Worm (Caenorhabditis elegans) whole organism, L4/young adult: Measurements from ENCODE around the gene best-22.
"Not testable (repeated sequence)": the region's sequence is repeated elsewhere in the genome, so short reads cannot be mapped to it uniquely, and the experiment has no call there.

Experiments used
- W03F9.2 ChIP-seq: fragments of 150-350 bp; optimal IDR thresholded peaks from 2 replicates; lab custom pipeline; 2014; ENCODE audit warnings: missing biosample characterization, missing genetic modification characterization
- dao-5 ChIP-seq: sonication (generic microtip); optimal IDR thresholded peaks from 2 replicates; lab custom pipeline; 2016; ENCODE audit warnings: missing genotype, missing genetic modification characterization, moderate library complexity, missing compliant biosample characterization
- him-1 ChIP-seq: sonication (generic microtip); optimal IDR thresholded peaks from 2 replicates; lab custom pipeline; 2016; ENCODE audit warnings: missing genotype, missing genetic modification reagents, missing genetic modification characterization, missing compliant biosample characterization

best-22 gene

DNA sequence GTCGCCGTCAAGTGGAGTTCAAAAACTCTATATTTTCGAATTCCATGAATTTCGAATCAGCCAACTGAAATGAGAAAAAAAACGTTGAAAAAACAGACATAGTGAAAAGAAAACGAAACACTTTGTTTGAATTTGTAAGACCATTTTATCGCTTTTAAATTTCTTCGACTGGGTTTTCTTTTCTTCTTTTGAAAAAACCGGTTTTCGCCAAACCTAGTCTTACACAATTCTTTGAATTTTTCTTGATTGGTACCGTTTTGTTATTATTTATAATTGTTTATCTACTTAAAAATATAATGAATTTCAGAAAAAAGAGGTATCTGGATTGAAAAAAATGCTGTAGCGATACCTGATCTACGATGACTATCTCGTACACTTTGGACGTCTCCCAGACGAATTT, at the start of gene best-22:
best-22 (plus strand) TSS at position 301 of the 400 bp plus-strand sequence.
- no peak for TF ChIP-seq dao-5
- TF ChIP-seq W03F9.2 (tag; lab: Kevin White, UChicago) = no peak
- no peak for TF ChIP-seq him-1 (tag; lab: Kevin White, UChicago)

DNA sequence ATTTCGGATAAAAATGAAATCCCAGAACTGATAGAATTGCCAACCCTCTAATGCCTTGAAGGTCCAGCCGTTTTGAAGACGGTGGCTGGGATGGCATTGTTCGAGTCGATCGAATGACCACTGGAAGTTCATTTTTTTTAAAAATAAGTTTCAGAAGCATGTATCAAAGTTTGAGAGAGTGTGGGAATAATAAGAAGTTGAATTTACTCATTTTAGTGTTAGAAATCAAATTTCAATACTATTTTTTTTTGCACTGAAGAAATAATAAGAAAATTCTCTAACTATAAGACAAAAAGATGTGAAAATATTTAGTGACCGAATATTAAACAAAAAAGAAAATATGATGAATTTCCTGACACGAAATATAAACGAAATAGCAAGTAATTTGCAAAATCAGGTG, 48.6 kb upstream of the best-22 start, which contains the start of gene oac-59:
oac-59 (minus strand) TSS at position 101 of the 400 bp plus-strand sequence.
- TF ChIP-seq W03F9.2 (tag; lab: Kevin White, UChicago) (no peak), dao-5 (no peak), him-1 (tag; lab: Kevin White, UChicago) (no peak)

DNA sequence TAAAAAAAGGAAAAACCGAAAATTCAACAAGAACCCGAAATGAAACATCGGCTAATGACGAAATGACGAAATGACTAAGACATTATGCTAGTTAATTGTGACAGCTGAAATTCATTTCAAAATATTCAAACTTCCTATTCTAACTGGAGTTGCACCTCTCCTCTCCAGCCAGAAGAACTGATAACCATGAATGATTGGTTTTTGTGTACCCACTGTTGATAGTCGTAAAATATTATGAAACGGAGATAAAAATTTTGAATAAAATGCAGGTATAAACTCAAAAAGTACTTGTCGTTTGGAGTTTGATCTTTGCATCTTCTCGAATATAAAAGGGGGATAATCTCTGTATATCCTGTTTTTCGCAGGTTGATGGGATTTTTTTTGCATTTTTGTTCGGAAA, 46.9 kb upstream of the best-22 start:
- TF ChIP-seq him-1 (tag; lab: Kevin White, UChicago) = no peak

- TF ChIP-seq him-1 (tag; lab: Kevin White, UChicago) (no peak), dao-5 (no peak), W03F9.2 (tag; lab: Kevin White, UChicago) (no peak)
These were observed 45.0 kb upstream of the best-22 start for ce11 chrIV:12304750-12305149.

- TF ChIP-seq W03F9.2 (tag; lab: Kevin White, UChicago) = no peak
- no peak for TF ChIP-seq dao-5
- no peak for TF ChIP-seq him-1 (tag; lab: Kevin White, UChicago)
These were observed 43.8 kb upstream of the best-22 start for ce11 chrIV:12305956-12306355.

DNA sequence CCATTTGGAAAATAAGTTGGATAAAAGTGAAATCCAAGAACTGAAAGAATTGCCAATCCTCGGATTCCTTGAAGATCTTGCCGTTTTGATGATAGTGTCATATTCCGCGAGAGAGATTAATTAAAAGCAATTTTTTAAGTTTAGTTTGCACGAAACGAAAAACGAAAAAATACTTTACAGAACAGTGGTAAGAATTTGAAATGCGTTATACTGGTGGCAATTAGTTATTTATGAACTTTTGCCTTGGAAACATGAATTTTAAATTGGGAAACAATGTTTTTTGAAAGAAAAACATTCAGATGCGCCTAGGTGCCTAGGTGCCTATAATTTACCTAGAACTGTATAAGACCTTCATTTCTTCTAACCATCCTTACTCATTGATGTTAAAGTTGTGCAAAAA, 42.0 kb upstream of the best-22 start, which contains the start of gene oac-57:
oac-57 (minus strand) TSS at position 101 of the 400 bp plus-strand sequence.
- TF ChIP-seq W03F9.2 (tag; lab: Kevin White, UChicago) (no peak), him-1 (tag; lab: Kevin White, UChicago) (no peak), dao-5 (no peak)

DNA sequence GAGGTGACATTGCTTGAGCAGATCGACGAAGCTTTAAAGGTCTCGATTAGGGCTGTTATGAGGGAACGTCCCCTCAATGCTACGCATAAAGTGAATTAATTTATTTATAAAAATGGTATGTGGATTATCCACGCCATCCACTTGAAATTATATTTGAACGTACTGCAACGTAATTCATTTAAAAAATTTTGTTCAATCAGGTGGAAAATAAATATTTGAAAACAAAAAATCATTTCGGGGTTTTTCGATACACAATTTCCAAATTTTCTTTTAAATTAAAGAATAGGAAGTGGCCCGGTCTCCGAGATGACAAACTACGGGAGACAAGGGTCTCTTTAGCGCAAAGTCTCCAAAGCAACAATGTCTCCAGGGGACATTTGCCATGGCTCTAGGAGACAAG, 38.1 kb upstream of the best-22 start, which contains the start of gene oac-58:
oac-58 (minus strand) TSS at position 101 of the 400 bp plus-strand sequence.
- no peak for TF ChIP-seq dao-5
- TF ChIP-seq W03F9.2 (tag; lab: Kevin White, UChicago) = no peak
- no peak for TF ChIP-seq him-1 (tag; lab: Kevin White, UChicago)

- not testable (repeated sequence) for TF ChIP-seq dao-5; him-1 (tag; lab: Kevin White, UChicago); W03F9.2 (tag; lab: Kevin White, UChicago)
These were observed 22.8 kb upstream of the best-22 start, which contains the start of gene F19B6.3 for ce11 chrIV:12326932-12327331. TSS of gene F19B6.3 (plus strand) at chrIV:12327232.

- TF ChIP-seq W03F9.2 (tag; lab: Kevin White, UChicago) = no peak
- TF ChIP-seq him-1 (tag; lab: Kevin White, UChicago) = no peak
- no peak for TF ChIP-seq dao-5
These were observed 18.8 kb upstream of the best-22 start, which contains the start of gene ufd-1 for ce11 chrIV:12330840-12331359. TSS of gene ufd-1 (minus strand) at chrIV:12330890.

ce11 chrIV:12334142-12334541, 15.6 kb upstream of the best-22 start:
- TF ChIP-seq dao-5 = no peak
- no peak for TF ChIP-seq W03F9.2 (tag; lab: Kevin White, UChicago)
- no peak for TF ChIP-seq him-1 (tag; lab: Kevin White, UChicago)

DNA sequence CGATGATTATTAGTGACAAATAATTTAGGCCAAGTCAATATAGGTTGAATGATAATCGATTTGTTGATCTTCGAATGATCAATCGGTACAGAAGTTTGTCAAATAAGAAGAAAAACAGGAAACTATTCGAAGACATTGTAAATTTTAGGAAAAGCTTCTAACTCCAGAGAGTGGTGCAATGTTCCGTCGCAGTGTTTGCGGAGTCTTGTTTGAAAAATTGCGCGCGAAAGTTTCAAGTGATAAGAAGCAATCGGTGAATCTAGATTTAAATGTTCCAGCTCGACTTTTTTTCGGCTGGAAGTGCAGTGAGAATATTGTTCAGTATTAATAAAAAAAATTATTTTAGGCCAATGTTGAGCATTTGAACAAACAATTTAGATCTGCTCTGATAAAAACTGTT, 15.0 kb upstream of the best-22 start:
- TF ChIP-seq dao-5 = no peak
- no peak for TF ChIP-seq W03F9.2 (tag; lab: Kevin White, UChicago)
- no peak for TF ChIP-seq him-1 (tag; lab: Kevin White, UChicago)

DNA sequence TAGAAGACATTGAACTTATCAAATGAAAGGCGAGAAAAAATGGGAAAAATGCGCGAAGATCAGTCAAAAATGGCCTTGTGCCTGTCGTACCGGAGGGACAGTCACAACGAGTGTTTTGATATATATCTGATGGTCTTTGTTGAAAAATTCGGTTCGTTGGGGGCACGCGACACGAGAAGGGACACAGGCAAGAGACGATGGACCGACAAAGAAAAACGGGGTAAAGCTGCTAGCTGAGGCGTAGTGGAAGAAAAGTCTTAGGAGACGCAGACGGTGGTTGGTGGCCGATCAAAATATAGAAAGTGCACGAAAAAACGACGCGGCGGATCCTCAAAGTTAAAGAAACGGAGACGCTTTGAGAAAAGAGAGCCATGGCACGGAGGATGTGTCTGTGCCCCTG, 14.5 kb upstream of the best-22 start:
- no peak for TF ChIP-seq dao-5
- no peak for TF ChIP-seq him-1 (tag; lab: Kevin White, UChicago)
- TF ChIP-seq W03F9.2 (tag; lab: Kevin White, UChicago) = no peak

DNA sequence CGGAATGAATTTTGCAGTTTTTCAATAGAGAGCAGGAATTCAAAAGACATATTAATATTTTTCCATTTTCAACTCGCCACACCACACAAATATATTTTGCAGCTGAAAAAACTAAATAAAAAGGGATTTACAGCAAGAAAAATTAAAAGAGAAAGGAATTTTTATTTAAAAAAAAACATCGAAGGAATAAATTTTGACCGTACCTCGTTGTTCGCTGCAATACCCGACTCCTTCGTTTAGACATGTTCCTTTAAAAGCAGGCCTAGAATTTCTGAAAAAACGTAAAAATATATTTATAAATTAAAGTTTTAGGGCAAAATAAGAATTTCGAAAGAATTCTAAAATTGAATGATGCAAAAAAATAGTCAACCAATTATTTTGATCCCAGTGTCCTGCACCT, 13.9 kb upstream of the best-22 start, which contains the start of gene F19B6.1:
F19B6.1 (minus strand) TSS at position 278 of the 400 bp plus-strand sequence.
- TF ChIP-seq dao-5 (no peak), W03F9.2 (tag; lab: Kevin White, UChicago) (no peak), him-1 (tag; lab: Kevin White, UChicago) (no peak)

DNA sequence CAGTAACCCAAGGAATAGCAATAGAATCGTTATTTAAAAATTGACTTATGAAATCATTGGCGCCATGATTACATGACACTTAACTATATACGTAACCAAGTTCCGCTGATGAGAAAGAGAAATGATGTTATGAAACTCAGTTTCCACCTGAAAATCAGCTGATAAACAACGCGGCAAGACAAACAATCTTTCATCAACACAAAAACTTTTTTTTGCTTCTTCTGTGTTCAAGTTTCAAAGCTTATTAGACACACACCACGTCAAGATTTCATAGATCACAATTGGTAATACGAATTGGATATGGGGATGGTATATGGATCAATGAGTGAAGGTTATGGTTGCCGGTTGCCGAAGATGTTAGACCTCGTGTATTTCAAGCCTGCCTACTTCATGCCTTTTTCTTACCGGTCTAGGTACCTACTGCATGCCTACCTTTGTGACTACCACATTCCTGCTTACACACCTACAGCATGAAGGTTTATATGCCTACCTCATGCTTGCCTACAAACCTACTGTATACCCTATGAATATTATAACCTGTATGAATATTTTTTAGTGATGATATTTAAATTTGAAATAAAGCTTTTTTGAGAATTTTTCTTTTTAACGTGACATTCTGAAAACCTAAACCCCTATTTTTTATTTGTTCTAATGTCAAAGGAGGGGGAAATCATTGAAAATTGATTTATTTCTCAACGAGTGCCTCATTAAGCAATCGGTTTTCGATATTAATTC, 12.7 kb upstream of the best-22 start, which contains the start of the genes F19B6.10 and wht-5:
F19B6.10 (plus strand) TSS at position 301 of the 735 bp plus-strand sequence.
wht-5 (plus strand) TSS at position 685 of the 735 bp plus-strand sequence.
- TF ChIP-seq W03F9.2 (tag; lab: Kevin White, UChicago) = no peak
- no peak for TF ChIP-seq him-1 (tag; lab: Kevin White, UChicago)
- TF ChIP-seq dao-5 = no peak
